Worm (Caenorhabditis elegans): ENCODE results near the gene npr-41.

Gene npr-41

DNA sequence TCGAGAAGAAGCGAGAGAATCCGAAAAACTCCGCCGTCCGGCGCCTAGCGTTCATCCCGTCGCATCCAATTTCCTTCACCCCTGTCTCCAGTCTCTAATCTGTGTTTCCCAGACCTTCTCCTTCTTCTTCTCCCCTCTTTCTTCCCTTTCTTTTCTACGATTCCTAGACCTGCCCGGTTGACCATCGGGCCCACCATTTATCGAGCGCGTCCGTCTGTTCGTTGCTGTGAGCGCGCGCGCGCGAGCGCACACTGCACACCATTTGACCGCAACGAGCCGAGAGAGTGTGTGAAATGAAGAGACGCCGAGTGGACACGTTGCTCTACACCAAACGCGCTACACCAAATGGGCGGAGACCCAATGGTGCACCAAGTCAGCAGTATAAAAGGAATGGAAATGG, 26.6 kb downstream of the npr-41 start:
- TF ChIP-seq ceh-2 (tag; optimal IDR thresholded peaks at IDR 0.05) (peak; percentile 31), ttx-3 (tag; optimal IDR thresholded peaks at IDR 0.05) (no peak), tbx-2 (tag; optimal IDR thresholded peaks at IDR 0.05) (peak; percentile 13), ceh-19 (GFP tag; optimal IDR thresholded peaks at IDR 0.05) (peak; percentile 58), fkh-6 (tag; optimal IDR thresholded peaks at IDR 0.05) (no peak), ets-4 (tag; optimal IDR thresholded peaks at IDR 0.05) (no peak), ceh-6 (GFP tag; optimal IDR thresholded peaks at IDR 0.05) (peak; percentile 17), mec-3 (tag; optimal IDR thresholded peaks at IDR 0.05; ENCODE audit: borderline replicate concordance) (no peak), ceh-31 (tag; optimal IDR thresholded peaks at IDR 0.05) (peak; percentile 66), madf-2 (tag; optimal IDR thresholded peaks at IDR 0.05) (no peak), C08G9.2 (tag; optimal IDR thresholded peaks at IDR 0.05) (peak; percentile 33), rnt-1 (tag; optimal IDR thresholded peaks at IDR 0.05) (peak; percentile 49), ref-2 (tag; optimal IDR thresholded peaks at IDR 0.05) (peak; percentile 52), zip-5 (tag; optimal IDR thresholded peaks at IDR 0.05) (no peak), ceh-24 (tag; optimal IDR thresholded peaks at IDR 0.05) (no peak), F13H6.1 (tag; optimal IDR thresholded peaks at IDR 0.05) (no peak), pha-4 (tag; optimal IDR thresholded peaks at IDR 0.05) (no peak), ceh-14 (tag; optimal IDR thresholded peaks at IDR 0.05) (peak; percentile 16), Y22D7AL.16 (tag; optimal IDR thresholded peaks at IDR 0.05) (no peak), ceh-34 (tag; optimal IDR thresholded peaks at IDR 0.05) (peak; percentile 78), pax-1 (tag; optimal IDR thresholded peaks at IDR 0.05) (peak; percentile 28), hlh-8 (tag; optimal IDR thresholded peaks at IDR 0.05) (no peak), sox-4 (tag; optimal IDR thresholded peaks at IDR 0.05) (no peak), syd-9 (tag; optimal IDR thresholded peaks at IDR 0.05) (peak; percentile 32), nfya-1 (tag; optimal IDR thresholded peaks at IDR 0.05) (peak; percentile 45), ceh-48 (tag; optimal IDR thresholded peaks at IDR 0.05) (peak; percentile 22), hlh-30 (tag; optimal IDR thresholded peaks at IDR 0.05; ENCODE audit: insufficient read depth) (peak; percentile 80), eyg-1 (tag; optimal IDR thresholded peaks at IDR 0.05) (peak; percentile 60), unc-55 (GFP tag; optimal IDR thresholded peaks at IDR 0.05) (no peak), dmd-4 (tag; optimal IDR thresholded peaks at IDR 0.05; ENCODE audit: borderline replicate concordance) (peak; percentile 41), ceh-22 (tag; optimal IDR thresholded peaks at IDR 0.05) (no peak), K09A11.1 (tag; optimal IDR thresholded peaks at IDR 0.05; ENCODE audit: insufficient read depth) (no peak), hlh-15 (tag; optimal IDR thresholded peaks at IDR 0.05) (no peak), npax-4 (tag; optimal IDR thresholded peaks at IDR 0.05) (no peak), T23F11.4 (GFP tag; optimal IDR thresholded peaks at IDR 0.05) (peak; percentile 5)

DNA sequence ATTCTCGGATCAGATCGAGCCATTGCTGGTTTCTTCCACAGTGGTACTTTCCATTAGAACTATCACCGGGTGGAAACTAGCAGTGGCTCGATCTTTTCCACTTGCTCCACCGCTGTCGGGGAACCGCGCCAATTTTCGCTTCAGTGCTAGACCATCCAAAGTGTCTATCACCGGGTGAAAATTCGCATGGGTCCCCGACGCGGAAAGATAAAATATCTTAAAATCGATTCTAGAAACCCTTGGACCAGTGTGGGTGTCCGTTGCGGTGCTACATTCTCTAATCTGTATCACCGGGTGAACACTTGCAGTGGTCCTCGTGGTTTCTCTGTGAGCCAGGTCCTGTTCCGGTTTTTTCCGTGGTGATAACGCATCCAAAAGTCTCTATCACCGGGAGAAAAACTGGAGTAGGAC, 27.1 kb downstream of the npr-41 start:
- TF ChIP-seq ama-1 (optimal IDR thresholded peaks at IDR 0.05) (peak; percentile 96), zip-5 (tag; optimal IDR thresholded peaks at IDR 0.05) (no peak)

DNA sequence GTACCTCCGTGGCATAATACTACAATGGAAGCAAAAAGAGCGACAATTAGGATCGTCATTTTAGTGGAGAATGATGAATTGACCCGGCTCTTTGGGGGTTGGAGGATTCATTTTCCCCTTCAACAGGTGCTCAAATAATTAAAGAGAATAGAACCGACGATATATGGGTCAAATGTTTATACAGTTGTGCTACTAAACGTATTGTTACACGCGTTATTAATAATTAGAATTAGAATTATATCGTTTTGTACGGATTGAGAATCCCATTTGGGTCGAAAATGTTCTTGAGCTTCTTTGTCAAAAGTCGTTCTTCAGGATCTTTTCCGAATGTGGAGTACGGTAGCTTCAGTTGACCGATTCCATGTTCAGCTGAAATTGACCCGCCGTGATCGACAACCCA, 28.3 kb downstream of the npr-41 start, which contains the start of gene Y62F5A.9:
Gene Y62F5A.9, minus strand, starts transcription at position 101 of the 400 bp plus-strand sequence.
- TF ChIP-seq Y22D7AL.16 (tag; optimal IDR thresholded peaks at IDR 0.05) (no peak), pag-3 (tag; optimal IDR thresholded peaks at IDR 0.05; ENCODE audit: borderline replicate concordance) (no peak), ama-1 (optimal IDR thresholded peaks at IDR 0.05) (no peak), T23F11.4 (GFP tag; optimal IDR thresholded peaks at IDR 0.05) (no peak), ets-4 (tag; optimal IDR thresholded peaks at IDR 0.05) (no peak)

DNA sequence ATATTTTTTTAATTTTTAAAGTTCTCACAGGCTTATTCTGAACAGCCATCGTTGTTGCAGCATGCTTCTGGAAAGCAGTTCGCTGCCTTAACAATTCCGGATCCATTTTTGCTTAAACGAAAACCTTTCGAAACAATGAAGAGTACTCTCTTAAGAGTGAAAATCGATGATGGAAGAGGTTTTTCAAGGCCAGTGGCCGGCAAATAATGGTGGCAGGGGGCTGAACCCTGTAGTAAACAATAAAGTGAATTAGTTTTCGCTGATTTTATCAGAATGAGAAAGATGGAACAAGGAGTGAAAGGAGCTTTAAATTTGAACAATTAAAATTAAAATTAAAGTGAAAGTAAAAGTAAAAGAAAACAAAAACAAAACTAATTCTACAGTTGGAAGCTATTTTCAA, 31.9 kb downstream of the npr-41 start, which contains the start of gene gtf-2E2:
Gene gtf-2E2, minus strand, starts transcription at position 111 of the 400 bp plus-strand sequence.
- no peak for TF ChIP-seq dmd-4 (tag; optimal IDR thresholded peaks at IDR 0.05; ENCODE audit: borderline replicate concordance)
- no peak for TF ChIP-seq ztf-16 (tag; optimal IDR thresholded peaks at IDR 0.05)
- TF ChIP-seq ceh-48 (tag; optimal IDR thresholded peaks at IDR 0.05) = peak; percentile 53
- no peak for TF ChIP-seq fkh-6 (tag; optimal IDR thresholded peaks at IDR 0.05)
- TF ChIP-seq odd-2 (tag; optimal IDR thresholded peaks at IDR 0.05) = no peak
- no peak for TF ChIP-seq fax-1 (tag; optimal IDR thresholded peaks at IDR 0.05)
- TF ChIP-seq ceh-18 (tag; optimal IDR thresholded peaks at IDR 0.05) = no peak
- TF ChIP-seq C08G9.2 (tag; optimal IDR thresholded peaks at IDR 0.05) = peak; percentile 56
- peak; percentile 55 for TF ChIP-seq ceh-31 (tag; optimal IDR thresholded peaks at IDR 0.05)
- peak; percentile 3 for TF ChIP-seq nfya-1 (tag; optimal IDR thresholded peaks at IDR 0.05)
- TF ChIP-seq hlh-30 (tag; optimal IDR thresholded peaks at IDR 0.05; ENCODE audit: insufficient read depth) = no peak
- TF ChIP-seq pqm-1 (tag; optimal IDR thresholded peaks at IDR 0.05) = no peak
- no peak for TF ChIP-seq hlh-6 (tag; optimal IDR thresholded peaks at IDR 0.05)
- TF ChIP-seq eyg-1 (tag; optimal IDR thresholded peaks at IDR 0.05) = no peak
- TF ChIP-seq tbx-2 (tag; optimal IDR thresholded peaks at IDR 0.05) = peak; percentile 25
- no peak for TF ChIP-seq ttx-3 (tag; optimal IDR thresholded peaks at IDR 0.05)
- no peak for TF ChIP-seq F13H6.1 (tag; optimal IDR thresholded peaks at IDR 0.05)
- no peak for TF ChIP-seq K09A11.1 (tag; optimal IDR thresholded peaks at IDR 0.05; ENCODE audit: insufficient read depth)
- TF ChIP-seq ceh-34 (tag; optimal IDR thresholded peaks at IDR 0.05) = no peak
- TF ChIP-seq sox-4 (tag; optimal IDR thresholded peaks at IDR 0.05) = no peak
- TF ChIP-seq madf-2 (tag; optimal IDR thresholded peaks at IDR 0.05) = no peak
